Fruit fly (Drosophila melanogaster): ENCODE measurements around the gene Fum2.

The Fum2 gene

DNA sequence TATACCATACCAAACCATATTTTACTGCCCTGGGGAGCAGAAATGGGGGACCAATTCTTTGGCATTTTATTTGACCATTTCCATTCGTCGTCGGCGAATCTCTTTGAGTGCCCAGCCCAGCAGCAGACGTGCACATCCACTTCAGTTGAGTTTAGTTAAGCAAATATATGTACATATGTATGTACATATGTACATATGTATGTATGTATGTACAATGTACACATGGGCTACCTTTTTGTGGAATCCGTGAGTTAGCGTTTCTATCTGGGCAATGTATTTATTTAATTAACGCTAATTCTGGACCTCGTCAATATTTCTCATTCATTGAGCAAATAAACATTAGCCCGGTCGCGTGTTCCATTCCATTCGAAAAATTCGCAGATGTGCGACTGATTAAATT, 38.4 kb downstream of the Fum2 start (continued):
- no peak for TF ChIP-seq sens-2 (GFP tag; IDR thresholded peaks at IDR 0.05)
- no peak for TF ChIP-seq CG7271 (tag; optimal IDR thresholded peaks at IDR 0.05)
- peak; percentile 46 for TF ChIP-seq CG11247 (GFP tag; IDR thresholded peaks at IDR 0.05)
- no peak for TF ChIP-seq CG15479 (GFP tag; optimal IDR thresholded peaks at IDR 0.05)
- TF ChIP-seq dmrt11E (tag; optimal IDR thresholded peaks at IDR 0.05): no peak
- TF ChIP-seq gcm2 (GFP tag; optimal IDR thresholded peaks at IDR 0.05): no peak
- TF ChIP-seq Doc3 (GFP tag; IDR thresholded peaks at IDR 0.05; ENCODE audit: partially characterized antibody): no peak
- no peak for TF ChIP-seq CG9797 (GFP tag; optimal IDR thresholded peaks at IDR 0.05)
- no peak for TF ChIP-seq Dip3 (GFP tag; optimal IDR thresholded peaks at IDR 0.05)
- no peak for TF ChIP-seq Atf6 (GFP tag; IDR thresholded peaks at IDR 0.05)
- TF ChIP-seq h (optimal IDR thresholded peaks at IDR 0.05): no peak
- no peak for TF ChIP-seq Ets65A (GFP tag)
- TF ChIP-seq Hand (GFP tag; optimal IDR thresholded peaks at IDR 0.05): no peak
- peak; percentile 11 for TF ChIP-seq dmrt99B (tag; optimal IDR thresholded peaks at IDR 0.05)
- TF ChIP-seq CG10274 (GFP tag; optimal IDR thresholded peaks at IDR 0.05): no peak
- TF ChIP-seq CG34422 (GFP tag; IDR thresholded peaks at IDR 0.05): no peak
- TF ChIP-seq CG17912 (GFP tag; optimal IDR thresholded peaks at IDR 0.05): no peak
- no peak for TF ChIP-seq CG8765 (GFP tag; IDR thresholded peaks at IDR 0.05)
- no peak for TF ChIP-seq hkb (optimal IDR thresholded peaks at IDR 0.05)
- peak; percentile 56 for TF ChIP-seq hkb (GFP tag; IDR thresholded peaks at IDR 0.05)
- no peak for TF ChIP-seq Camta (GFP tag; optimal IDR thresholded peaks at IDR 0.05)
- TF ChIP-seq unpg (GFP tag; optimal IDR thresholded peaks at IDR 0.05): no peak
- TF ChIP-seq CG6813 (GFP tag; optimal IDR thresholded peaks at IDR 0.05): peak; percentile 47
- no peak for TF ChIP-seq CG6683 (GFP tag; optimal IDR thresholded peaks at IDR 0.05)
- TF ChIP-seq NFAT (GFP tag; IDR thresholded peaks at IDR 0.05): 0 out of 2 replicates have a peak, but pooled peaks have one; percentile 21
- peak; percentile 38 for TF ChIP-seq Asciz (GFP tag; optimal IDR thresholded peaks at IDR 0.05)
- no peak for TF ChIP-seq hbn (GFP tag; IDR thresholded peaks at IDR 0.05; ENCODE audit: partially characterized antibody)
- no peak for TF ChIP-seq CG9876 (GFP tag; optimal IDR thresholded peaks at IDR 0.05)
- no peak for TF ChIP-seq mld (GFP tag; IDR thresholded peaks at IDR 0.05; ENCODE audit: partially characterized antibody)
- TF ChIP-seq CG11695 (GFP tag; IDR thresholded peaks at IDR 0.05): 0 out of 3 replicates have a peak, but pooled peaks have one; percentile 30
- no peak for TF ChIP-seq CG7963 (GFP tag; IDR thresholded peaks at IDR 0.05; ENCODE audit: partially characterized antibody)
- no peak for TF ChIP-seq Pdp1 (GFP tag; optimal IDR thresholded peaks at IDR 0.05)
- TF ChIP-seq Dip2 (GFP tag; IDR thresholded peaks at IDR 0.05): no peak
- no peak for TF ChIP-seq CG12942 (GFP tag; optimal IDR thresholded peaks at IDR 0.05)
- no peak for TF ChIP-seq oc (tag; optimal IDR thresholded peaks at IDR 0.05)
- no peak for TF ChIP-seq CG14050 (GFP tag; IDR thresholded peaks at IDR 0.05)
- no peak for TF ChIP-seq CG3726 (GFP tag; IDR thresholded peaks at IDR 0.05)
- TF ChIP-seq zfh2 (GFP tag; optimal IDR thresholded peaks at IDR 0.05): no peak
- no peak for TF ChIP-seq CG42726 (GFP tag; IDR thresholded peaks at IDR 0.05; ENCODE audit: partially characterized antibody)
- TF ChIP-seq CG3995 (GFP tag; optimal IDR thresholded peaks at IDR 0.05): no peak
- no peak for TF ChIP-seq CG1603 (tag; optimal IDR thresholded peaks at IDR 0.05)
- TF ChIP-seq pnt (GFP tag; optimal IDR thresholded peaks at IDR 0.05): no peak
- TF ChIP-seq CG10462 (GFP tag; optimal IDR thresholded peaks at IDR 0.05): no peak
- TF ChIP-seq Dll (GFP tag; IDR thresholded peaks at IDR 0.05; ENCODE audit: partially characterized antibody): no peak
- TF ChIP-seq CoRest (tag; optimal IDR thresholded peaks at IDR 0.05): no peak
- TF ChIP-seq ind (GFP tag; optimal IDR thresholded peaks at IDR 0.05): no peak
- TF ChIP-seq Neu2 (GFP tag; optimal IDR thresholded peaks at IDR 0.05; ENCODE audit: borderline replicate concordance): no peak
- no peak for TF ChIP-seq CG2120 (GFP tag; optimal IDR thresholded peaks at IDR 0.05)
- no peak for TF ChIP-seq dpn (GFP tag; optimal IDR thresholded peaks at IDR 0.05)
- peak; percentile 2 for TF ChIP-seq CG18764 (GFP tag; optimal IDR thresholded peaks at IDR 0.05)
- no peak for TF ChIP-seq CG18619 (GFP tag; optimal IDR thresholded peaks at IDR 0.05)
- no peak for TF ChIP-seq scrt (GFP tag; optimal IDR thresholded peaks at IDR 0.05)
